Fruit fly (Drosophila melanogaster) whole organism, embryonic: Measurements from ENCODE around the gene Prp16.

Source experiments
- Bdp1 ChIP-seq: fragments of 200-800 bp; sonication (Bioruptor generic); optimal IDR thresholded peaks from 3 replicates; lab custom pipeline; 2016; ENCODE audit warnings: missing biosample characterization, missing genetic modification characterization
- CG1024 ChIP-seq: fragments of 200-800 bp; sonication (Bioruptor generic); IDR thresholded peaks from 2 replicates; pipeline ENCODE4 v1.3.6; 2022; ENCODE audit warnings: missing biosample characterization, missing genetic modification characterization
- CG12236 ChIP-seq: fragments of 200-800 bp; sonication (Bioruptor generic); optimal IDR thresholded peaks from 2 replicates; lab custom pipeline; 2016; ENCODE audit warnings: missing biosample characterization, missing genetic modification characterization
- CG13894 ChIP-seq: fragments of 200-800 bp; sonication (Bioruptor generic); optimal IDR thresholded peaks from 3 replicates; lab custom pipeline; 2018; ENCODE audit warnings: missing biosample characterization, mild to moderate bottlenecking, missing genetic modification characterization, moderate library complexity
- CG17568 ChIP-seq: fragments of 200-800 bp; sonication (Bioruptor generic); optimal IDR thresholded peaks from 2 replicates; lab custom pipeline; 2018; ENCODE audit warnings: missing biosample characterization, mild to moderate bottlenecking, missing genetic modification characterization, moderate library complexity
- CG18262 ChIP-seq: fragments of 200-800 bp; optimal IDR thresholded peaks from 3 replicates; lab custom pipeline; 2019; ENCODE audit warnings: missing biosample characterization, mild to moderate bottlenecking, missing genetic modification characterization, moderate library complexity
- CG18476 ChIP-seq: fragments of 200-800 bp; sonication (Bioruptor generic); optimal IDR thresholded peaks from 2 replicates; lab custom pipeline; 2016; ENCODE audit warnings: missing biosample characterization, mild to moderate bottlenecking, missing genetic modification characterization
- CG31441 ChIP-seq: fragments of 200-800 bp; sonication (Bioruptor generic); IDR thresholded peaks from 2 replicates; pipeline ENCODE4 v1.3.6; 2022; ENCODE audit warnings: missing biosample characterization, missing genetic modification characterization
- CG32532 ChIP-seq: fragments of 200-800 bp; sonication (Bioruptor generic); IDR thresholded peaks from 2 replicates; pipeline ENCODE4 v1.3.6; 2022; ENCODE audit warnings: missing biosample characterization, missing genetic modification characterization
- CG34224 ChIP-seq: fragments of 200-800 bp; sonication (Bioruptor generic); IDR thresholded peaks from 3 replicates; pipeline ENCODE4 v1.3.6; 2022; ENCODE audit warnings: missing biosample characterization, missing genetic modification characterization; ENCODE audit not compliant: partially characterized antibody
- CG5180 ChIP-seq: fragments of 200-800 bp; sonication (Bioruptor generic); optimal IDR thresholded peaks from 3 replicates; lab custom pipeline; 2017; ENCODE audit warnings: missing biosample characterization, missing genetic modification characterization, mild to moderate bottlenecking, moderate library complexity, missing genetic modification reagents
- CG6654 ChIP-seq: fragments of 200-800 bp; sonication (Bioruptor generic); optimal IDR thresholded peaks from 2 replicates; lab custom pipeline; 2017; ENCODE audit warnings: missing biosample characterization, mild to moderate bottlenecking, missing genetic modification characterization
- CG7271 ChIP-seq: fragments of 200-800 bp; sonication (Bioruptor generic); optimal IDR thresholded peaks from 2 replicates; lab custom pipeline; 2018; ENCODE audit warnings: missing biosample characterization, mild to moderate bottlenecking, missing genetic modification characterization, moderate library complexity
- CG7963 ChIP-seq: fragments of 200-800 bp; sonication (Bioruptor generic); IDR thresholded peaks from 3 replicates; pipeline ENCODE4 v1.3.6; 2022; ENCODE audit warnings: missing biosample characterization, missing genetic modification characterization; ENCODE audit not compliant: partially characterized antibody
- CG8290 ChIP-seq, 3 experiments: fragments of 200-800 bp; sonication (Bioruptor generic); optimal IDR thresholded peaks; 2 replicates each; lab custom pipeline; 2016 to 2019; ENCODE audit warnings: missing biosample characterization in 3 of 3, missing genetic modification characterization in 3 of 3, mild to moderate bottlenecking in 2 of 3, moderate library complexity in 1 of 3
- CG8478 ChIP-seq: fragments of >200 bp; optimal IDR thresholded peaks from 2 replicates; lab custom pipeline; 2018
- CG9797 ChIP-seq: fragments of 200-800 bp; sonication (Bioruptor generic); optimal IDR thresholded peaks from 3 replicates; lab custom pipeline; 2018; ENCODE audit warnings: missing biosample characterization, mild to moderate bottlenecking, missing genetic modification characterization
- Dbx ChIP-seq: fragments of 200-800 bp; sonication (Bioruptor generic); IDR thresholded peaks from 3 replicates; pipeline ENCODE4 v1.3.6; 2022; ENCODE audit warnings: missing biosample characterization, missing genetic modification characterization
- Deaf1 ChIP-seq: fragments of 200-800 bp; optimal IDR thresholded peaks from 3 replicates; lab custom pipeline; 2019; ENCODE audit warnings: missing biosample characterization, mild to moderate bottlenecking, missing genetic modification characterization, moderate library complexity
- Dip2 ChIP-seq: fragments of 200-800 bp; sonication (Bioruptor generic); IDR thresholded peaks from 2 replicates; pipeline ENCODE4 v1.3.6; 2022; ENCODE audit warnings: missing biosample characterization, missing genetic modification characterization
- Drgx ChIP-seq: fragments of 200-800 bp; sonication (Bioruptor generic); IDR thresholded peaks from 2 replicates; pipeline ENCODE4 v1.3.6; 2022; ENCODE audit warnings: missing biosample characterization, missing genetic modification characterization
- Med ChIP-seq: fragments of 200-800 bp; sonication (Bioruptor generic); peaks from one replicate; lab custom pipeline; 2016; ENCODE audit warnings: missing biosample characterization, missing genetic modification characterization, mild to moderate bottlenecking, inconsistent platforms, moderate library complexity
- Meics ChIP-seq: fragments of 200-800 bp; sonication (Bioruptor generic); optimal IDR thresholded peaks from 2 replicates; lab custom pipeline; 2017; ENCODE audit warnings: missing biosample characterization, mild to moderate bottlenecking, missing genetic modification characterization
- Rx ChIP-seq: fragments of 200-800 bp; sonication (Bioruptor generic); IDR thresholded peaks from 2 replicates; pipeline ENCODE4 v1.3.6; 2022; ENCODE audit warnings: missing biosample characterization, missing genetic modification characterization
- Sox102F ChIP-seq: fragments of 200-800 bp; sonication (Bioruptor generic); optimal IDR thresholded peaks from 2 replicates; lab custom pipeline; 2018; ENCODE audit warnings: missing biosample characterization, mild to moderate bottlenecking, missing genetic modification characterization, moderate library complexity
- Trl ChIP-seq, 3 experiments: fragments of >200 bp in 2 of 3; fragments of 200-800 bp in 1 of 3; sonication (Bioruptor generic) in 1 of 3; optimal IDR thresholded peaks; 2 replicates in 1 of 3; 3 replicates in 2 of 3; lab custom pipeline; 2016 to 2017; ENCODE audit warnings: missing biosample characterization in 1 of 3, missing genetic modification characterization in 1 of 3
- abd-A ChIP-seq: fragments of 200-800 bp; sonication (Bioruptor generic); optimal IDR thresholded peaks from 3 replicates; lab custom pipeline; 2019; ENCODE audit warnings: missing biosample characterization, mild to moderate bottlenecking, missing genetic modification characterization, moderate library complexity
- bbx ChIP-seq: fragments of 200-800 bp; sonication (Bioruptor generic); IDR thresholded peaks from 2 replicates; pipeline ENCODE4 v1.3.6; 2022; ENCODE audit warnings: missing biosample characterization, missing genetic modification characterization; ENCODE audit not compliant: partially characterized antibody
- cg ChIP-seq: fragments of 200-800 bp; sonication (Bioruptor generic); optimal IDR thresholded peaks from 3 replicates; lab custom pipeline; 2019; ENCODE audit warnings: missing biosample characterization, mild to moderate bottlenecking, missing genetic modification characterization, moderate library complexity
- chinmo ChIP-seq: fragments of 200-800 bp; sonication (Bioruptor generic); IDR thresholded peaks from 4 replicates; pipeline ENCODE4 v1.3.6; 2022; ENCODE audit warnings: missing biosample characterization, missing genetic modification characterization; ENCODE audit not compliant: partially characterized antibody
- crol ChIP-seq: fragments of 200-800 bp; sonication (Bioruptor generic); IDR thresholded peaks from 2 replicates; pipeline ENCODE4 v1.3.6; 2022; ENCODE audit warnings: missing biosample characterization, missing genetic modification characterization
- gfzf ChIP-seq: fragments of 200-800 bp; sonication (Bioruptor generic); optimal IDR thresholded peaks from 2 replicates; lab custom pipeline; 2016; ENCODE audit warnings: missing biosample characterization, mild to moderate bottlenecking, missing genetic modification characterization, moderate library complexity
- grau ChIP-seq: fragments of 200-800 bp; optimal IDR thresholded peaks from 3 replicates; lab custom pipeline; 2019; ENCODE audit warnings: missing biosample characterization, mild to moderate bottlenecking, missing genetic modification characterization, moderate library complexity
- gro ChIP-seq: fragments of 200-800 bp; sonication (Bioruptor generic); optimal IDR thresholded peaks from 2 replicates; lab custom pipeline; 2016; ENCODE audit warnings: missing biosample characterization, missing genetic modification characterization
- ham ChIP-seq: fragments of 200-800 bp; sonication (Bioruptor generic); IDR thresholded peaks from 2 replicates; pipeline ENCODE4 v1.3.6; 2022; ENCODE audit warnings: missing biosample characterization, missing genetic modification characterization
- hb ChIP-seq: fragments of 200-800 bp; sonication (Bioruptor generic); IDR thresholded peaks from 3 replicates; pipeline ENCODE4 v1.3.6; 2022; ENCODE audit warnings: missing biosample characterization, missing genetic modification characterization; ENCODE audit not compliant: partially characterized antibody
- klu ChIP-seq: fragments of 200-800 bp; sonication (Bioruptor generic); IDR thresholded peaks from 2 replicates; pipeline ENCODE4 v1.3.6; 2022; ENCODE audit warnings: missing biosample characterization, missing genetic modification characterization
- knrl ChIP-seq: fragments of 200-800 bp; sonication (Bioruptor generic); IDR thresholded peaks from 3 replicates; pipeline ENCODE4 v1.3.6; 2022; ENCODE audit warnings: missing biosample characterization, missing genetic modification characterization; ENCODE audit not compliant: partially characterized antibody
- lab ChIP-seq: fragments of 200-800 bp; sonication (Bioruptor generic); optimal IDR thresholded peaks from 3 replicates; lab custom pipeline; 2017; ENCODE audit warnings: missing biosample characterization, missing genetic modification characterization, mild to moderate bottlenecking, moderate library complexity, missing genetic modification reagents
- nerfin-1 ChIP-seq: fragments of 200-800 bp; sonication (Bioruptor generic); optimal IDR thresholded peaks from 3 replicates; lab custom pipeline; 2019; ENCODE audit warnings: missing biosample characterization, mild to moderate bottlenecking, missing genetic modification characterization, moderate library complexity
- nom ChIP-seq: fragments of 200-800 bp; sonication (Bioruptor generic); optimal IDR thresholded peaks from 2 replicates; lab custom pipeline; 2017; ENCODE audit warnings: missing biosample characterization, missing genetic modification characterization, mild to moderate bottlenecking, moderate library complexity, missing genetic modification reagents
- peb ChIP-seq: fragments of 200-800 bp; sonication (Bioruptor generic); IDR thresholded peaks from 2 replicates; pipeline ENCODE4 v1.3.6; 2022; ENCODE audit warnings: missing biosample characterization, missing genetic modification characterization
- sd ChIP-seq: fragments of 200-800 bp; sonication (Bioruptor generic); optimal IDR thresholded peaks from 3 replicates; lab custom pipeline; 2018; ENCODE audit warnings: missing biosample characterization, mild to moderate bottlenecking, missing genetic modification characterization, moderate library complexity
- sim ChIP-seq: fragments of 200-800 bp; sonication (Bioruptor generic); IDR thresholded peaks from 2 replicates; pipeline ENCODE4 v1.3.6; 2022; ENCODE audit warnings: missing biosample characterization, missing genetic modification characterization
- ssp ChIP-seq: fragments of 200-800 bp; sonication (Bioruptor generic); IDR thresholded peaks from 2 replicates; pipeline ENCODE4 v1.3.6; 2022; ENCODE audit warnings: missing biosample characterization, missing genetic modification characterization
- unc-4 ChIP-seq: fragments of 200-800 bp; sonication (Bioruptor generic); IDR thresholded peaks from 2 replicates; pipeline ENCODE4 v1.3.6; 2022; ENCODE audit warnings: missing biosample characterization, missing genetic modification characterization; ENCODE audit not compliant: partially characterized antibody
- yki ChIP-seq: fragments of >200 bp; optimal IDR thresholded peaks from 3 replicates; lab custom pipeline; 2018
- zf30C ChIP-seq: fragments of 200-800 bp; sonication (Bioruptor generic); optimal IDR thresholded peaks from 3 replicates; lab custom pipeline; 2018; ENCODE audit warnings: missing biosample characterization, mild to moderate bottlenecking, missing genetic modification characterization

Gene Prp16

dm6 chrX:14212147-14212792, 11.1 kb downstream of the Prp16 start:
- peak; percentile 57 for TF ChIP-seq Med (GFP tag; lab: Kevin White, UChicago)
- 0 out of 2 replicates have a peak, but pooled peaks have one; percentile 19 for TF ChIP-seq unc-4 (GFP tag; lab: Robert Waterston, UW)
- no peak for TF ChIP-seq hb
- peak; percentile 69 for TF ChIP-seq nom (GFP tag; lab: Kevin White, UChicago)
- TF ChIP-seq CG1024 (GFP tag; lab: Robert Waterston, UW): no peak
- TF ChIP-seq CG8478 (lab: Kevin White, UChicago): no peak
- TF ChIP-seq chinmo (GFP tag; lab: Robert Waterston, UW): peak; percentile 78; the same call in 2 of the 4 replicates
- TF ChIP-seq nerfin-1 (tag; lab: Kevin White, UChicago): peak; percentile 62
- TF ChIP-seq CG17568 (GFP tag; lab: Kevin White, UChicago): peak; percentile 4
- TF ChIP-seq CG13894: peak; percentile 34
- TF ChIP-seq Meics (GFP tag; lab: Kevin White, UChicago): peak; percentile 40
- TF ChIP-seq Deaf1 (tag; lab: Kevin White, UChicago): peak; percentile 46
- peak; percentile 33 for TF ChIP-seq grau (tag; lab: Kevin White, UChicago)
- TF ChIP-seq bbx (GFP tag; lab: Robert Waterston, UW): 0 out of 2 replicates have a peak, but pooled peaks have one; percentile 31
- TF ChIP-seq sd (tag; lab: Kevin White, UChicago): peak; percentile 96
- peak; percentile 24 for TF ChIP-seq lab (GFP tag; lab: Kevin White, UChicago)
- no peak for TF ChIP-seq peb (GFP tag; lab: Robert Waterston, UW)
- no peak for TF ChIP-seq gfzf
- TF ChIP-seq CG5180: peak; percentile 92
- TF ChIP-seq CG18262 (tag; lab: Kevin White, UChicago): no peak
- peak; percentile 41; the same call in 1 of the 3 replicates for TF ChIP-seq CG34224 (GFP tag; lab: Robert Waterston, UW)
- TF ChIP-seq Trl (optimal IDR thresholded peaks at IDR 0.05; lab: Kevin White, UChicago): peak; percentile 85 to 94
- no peak for TF ChIP-seq Trl (GFP tag; optimal IDR thresholded peaks at IDR 0.05; lab: Kevin White, UChicago)
- no peak for TF ChIP-seq Drgx (GFP tag; lab: Robert Waterston, UW)
- TF ChIP-seq Dip2 (GFP tag; lab: Robert Waterston, UW): no peak
- no peak for TF ChIP-seq CG12236 (GFP tag; lab: Kevin White, UChicago)
- TF ChIP-seq crol (GFP tag; lab: Robert Waterston, UW): peak; percentile 86
- TF ChIP-seq knrl (GFP tag; lab: Robert Waterston, UW): no peak
- TF ChIP-seq CG9797 (GFP tag; lab: Kevin White, UChicago): no peak
- no peak for TF ChIP-seq CG8290 (GFP tag; optimal IDR thresholded peaks at IDR 0.05; lab: Kevin White, UChicago)
- peak in 1 of 2 experiments; percentile 13 for TF ChIP-seq CG8290 (tag; optimal IDR thresholded peaks at IDR 0.05; lab: Kevin White, UChicago)
- no peak for TF ChIP-seq CG6654 (GFP tag; lab: Kevin White, UChicago)
- no peak for TF ChIP-seq Rx
- TF ChIP-seq abd-A: peak; percentile 70
- TF ChIP-seq yki (lab: Kevin White, UChicago): peak; percentile 83
- peak; percentile 11; the same call in 1 of the 2 replicates for TF ChIP-seq CG32532 (GFP tag; lab: Robert Waterston, UW)
- TF ChIP-seq cg (GFP tag; lab: Kevin White, UChicago): peak; percentile 4
- no peak for TF ChIP-seq zf30C

DNA sequence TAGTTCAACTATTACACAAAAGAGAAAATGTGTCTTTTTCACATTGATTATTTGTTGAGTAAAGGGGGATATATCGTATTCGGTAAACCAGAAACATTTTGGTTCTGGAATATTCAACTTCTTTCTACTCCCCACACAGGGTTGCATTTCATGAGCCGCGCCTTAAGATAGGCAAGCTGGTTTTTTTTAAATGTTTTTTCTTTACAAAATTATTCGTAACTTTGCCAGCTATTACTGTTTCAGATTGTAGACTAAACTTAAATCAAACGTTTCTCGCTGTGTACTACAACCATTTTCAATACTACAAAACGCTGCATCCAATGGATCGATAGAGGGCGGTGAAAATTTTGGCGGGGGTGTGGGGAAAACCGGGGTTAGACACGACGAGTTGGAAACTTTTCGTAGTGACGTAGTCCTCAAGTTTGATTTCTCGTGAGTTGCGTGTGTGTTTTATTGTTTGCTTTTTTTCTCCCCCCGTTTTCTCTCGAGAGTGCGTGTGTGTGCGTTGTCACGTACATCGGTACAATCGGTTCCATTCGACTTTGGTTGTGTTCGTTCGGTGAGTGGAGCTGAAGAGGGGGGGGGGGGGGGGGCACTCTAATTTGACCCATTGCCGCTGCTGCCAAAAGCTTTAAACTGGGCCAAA, 12.5 kb downstream of the Prp16 start:
- TF ChIP-seq ham (no peak), sim (no peak), ssp (GFP tag; lab: Robert Waterston, UW) (no peak), CG7963 (GFP tag; lab: Robert Waterston, UW) (no peak), CG31441 (peak; percentile 57), CG18476 (GFP tag; lab: Kevin White, UChicago) (no peak), grau (tag; lab: Kevin White, UChicago) (peak; percentile 40), CG18262 (tag; lab: Kevin White, UChicago) (peak; percentile 46), CG7271 (no peak), Dbx (GFP tag; lab: Robert Waterston, UW) (0 out of 3 replicates have a peak, but pooled peaks have one; percentile 14), Bdp1 (no peak), klu (GFP tag; lab: Robert Waterston, UW) (no peak), Sox102F (GFP tag; lab: Kevin White, UChicago) (peak; percentile 51), gro (GFP tag; lab: Kevin White, UChicago) (no peak)
